Fruit fly (Drosophila melanogaster): ENCODE data around the gene usp.

dm6 chrX:2041312-2041918 is 696 bp downstream of the usp start, which contains the start of gene CG4313:
- TF ChIP-seq CG8478 (optimal IDR thresholded peaks at IDR 0.05) (no peak), CTCF (optimal IDR thresholded peaks at IDR 0.05) (peak in 1 of 2 experiments; percentile 26)

All from S2 (cell line).